Worm (Caenorhabditis elegans): ENCODE measurements around the gene D2096.9.

DNA sequence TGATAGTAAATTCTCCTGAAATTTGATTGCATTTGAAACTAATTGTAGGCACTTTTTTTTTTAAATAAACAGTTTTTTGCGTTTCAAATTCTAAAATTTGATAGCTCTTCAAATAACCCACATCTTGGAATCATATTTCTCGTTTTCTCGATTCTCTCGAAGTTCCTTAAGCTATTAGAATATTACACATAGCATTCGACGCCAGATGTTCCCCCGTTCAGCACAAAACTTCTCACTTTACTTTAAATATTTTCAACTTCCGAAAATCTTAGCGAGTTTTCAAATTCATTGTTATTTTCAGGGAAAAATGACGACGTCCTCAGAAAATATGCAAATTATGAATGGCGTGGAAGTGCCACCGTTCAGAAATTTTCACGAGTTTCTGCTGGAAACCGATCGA lies 2.9 kb downstream of the D2096.9 start, which contains the start of gene praf-3:
- TF ChIP-seq mep-1 (tag; optimal IDR thresholded peaks at IDR 0.05) = no peak
- no peak for TF ChIP-seq ztf-11 (tag; optimal IDR thresholded peaks at IDR 0.05)
- no peak for TF ChIP-seq unc-62 (GFP tag; optimal IDR thresholded peaks at IDR 0.05)
- TF ChIP-seq ceh-43 (GFP tag; optimal IDR thresholded peaks at IDR 0.05) = no peak
- TF ChIP-seq nhr-237 (tag; optimal IDR thresholded peaks at IDR 0.05) = no peak
- no peak for TF ChIP-seq ceh-39 (tag; optimal IDR thresholded peaks at IDR 0.05)
- no peak for TF ChIP-seq nhr-28 (tag; optimal IDR thresholded peaks at IDR 0.05)
- no peak for TF ChIP-seq mab-5 (tag; optimal IDR thresholded peaks at IDR 0.05)
- TF ChIP-seq lin-32 (GFP tag; optimal IDR thresholded peaks at IDR 0.05) = no peak
- no peak for TF ChIP-seq sem-2 (GFP tag; optimal IDR thresholded peaks at IDR 0.05)
- TF ChIP-seq unc-39 (tag; optimal IDR thresholded peaks at IDR 0.05) = no peak
- no peak for TF ChIP-seq nhr-76 (tag; optimal IDR thresholded peaks at IDR 0.05)
- no peak for TF ChIP-seq elt-1 (tag; optimal IDR thresholded peaks at IDR 0.05; ENCODE audit: borderline replicate concordance, insufficient read depth)
- TF ChIP-seq lin-13 (tag; optimal IDR thresholded peaks at IDR 0.05) = no peak

All from whole organism, mixed stage, embryonic.